Worm (Caenorhabditis elegans): ENCODE data around the gene fshr-1.

- TF ChIP-seq cog-1 (tag; optimal IDR thresholded peaks at IDR 0.05) (no peak), tab-1 (GFP tag; IDR thresholded peaks at IDR 0.05) (no peak), ztf-29 (GFP tag; IDR thresholded peaks at IDR 0.05) (no peak), med-1 (GFP tag; optimal IDR thresholded peaks at IDR 0.05; ENCODE audit: insufficient read depth) (no peak), T22C8.4 (GFP tag; IDR thresholded peaks at IDR 0.05) (no peak), ztf-23 (GFP tag; IDR thresholded peaks at IDR 0.05) (no peak)
Measured at ce11 chrV:9906115-9906514, 16.5 kb downstream of the fshr-1 start, which contains the start of gene fipr-11.

Measured in whole organism, midembryonic.